Worm (Caenorhabditis elegans): ENCODE measurements around the gene vps-33.2.

DNA sequence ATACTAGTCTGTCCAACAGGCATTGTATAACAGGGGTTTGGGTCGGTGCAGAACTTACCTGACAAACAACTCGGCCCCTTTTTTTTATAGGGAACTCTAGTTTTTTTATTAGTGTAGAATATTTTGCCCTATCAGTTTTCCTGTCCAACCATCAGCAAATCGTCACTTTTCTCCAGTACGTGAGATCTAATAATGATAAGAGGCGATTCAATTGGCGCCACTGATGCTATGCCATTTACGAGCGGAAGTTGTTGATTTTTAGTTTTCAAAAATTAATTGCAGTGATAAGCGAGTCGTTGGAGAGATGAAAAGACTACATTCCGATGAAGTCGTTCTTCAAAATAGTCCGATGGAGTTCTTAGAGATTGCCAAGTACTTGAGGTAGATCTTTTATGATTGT is 27.4 kb downstream of the vps-33.2 start:
- TF ChIP-seq unc-39 (tag; optimal IDR thresholded peaks at IDR 0.05) (no peak), nhr-77 (tag; optimal IDR thresholded peaks at IDR 0.05) (no peak), nhr-237 (tag; optimal IDR thresholded peaks at IDR 0.05) (no peak), skn-1 (tag; optimal IDR thresholded peaks at IDR 0.05) (no peak), fos-1 (tag; optimal IDR thresholded peaks at IDR 0.05) (peak; percentile 84), lsy-2 (tag; optimal IDR thresholded peaks at IDR 0.05) (no peak), lin-39 (tag; optimal IDR thresholded peaks at IDR 0.05) (no peak), nhr-11 (tag; optimal IDR thresholded peaks at IDR 0.05) (no peak), ztf-4 (tag; optimal IDR thresholded peaks at IDR 0.05) (no peak), ama-1 (optimal IDR thresholded peaks at IDR 0.05) (no peak), nhr-6 (tag; optimal IDR thresholded peaks at IDR 0.05) (no peak)

Data from whole organism, L2 larva.